Worm (Caenorhabditis elegans) whole organism, L4 larva: ENCODE results near the gene gldi-10.

Experiments used
- D1046.2 ChIP-seq: fragments of 200-800 bp; sonication (Bioruptor generic); IDR thresholded peaks from 2 replicates; pipeline ENCODE4 v1.3.6; 2022; ENCODE audit warnings: missing genetic modification characterization, missing compliant biosample characterization
- F10B5.3 ChIP-seq: sonication (generic microtip); optimal IDR thresholded peaks from 2 replicates; lab custom pipeline; 2016; ENCODE audit warnings: mild to moderate bottlenecking, missing genetic modification characterization, missing compliant biosample characterization
- F44E2.7 ChIP-seq: fragments of 200-800 bp; sonication (Bioruptor generic); IDR thresholded peaks from 2 replicates; pipeline ENCODE4 v2.1.2; 2022; ENCODE audit warnings: missing genetic modification characterization, missing compliant biosample characterization
- F49E8.2 ChIP-seq: sonication (generic microtip); optimal IDR thresholded peaks from 2 replicates; lab custom pipeline; 2016; ENCODE audit warnings: missing compliant biosample characterization, mild to moderate bottlenecking, missing genetic modification characterization, borderline replicate concordance
- R02D3.7 ChIP-seq: fragments of 150-350 bp; sonication (generic microtip); optimal IDR thresholded peaks from 3 replicates; lab custom pipeline; 2014; ENCODE audit warnings: missing biosample characterization, missing genetic modification characterization
- T20F7.1 ChIP-seq: fragments of 200-800 bp; sonication (Bioruptor generic); optimal IDR thresholded peaks from 2 replicates; lab custom pipeline; 2018; ENCODE audit warnings: mild to moderate bottlenecking, missing genetic modification characterization, missing compliant biosample characterization
- Y105C5A.15 ChIP-seq: fragments of 200-800 bp; sonication (Bioruptor generic); IDR thresholded peaks from 2 replicates; pipeline ENCODE4 v1.3.6; 2022; ENCODE audit warnings: missing genetic modification characterization, missing compliant biosample characterization
- Y75B8A.6 ChIP-seq: fragments of 200-800 bp; sonication (Bioruptor generic); IDR thresholded peaks from 2 replicates; pipeline ENCODE4 v1.3.6; 2022; ENCODE audit warnings: missing genetic modification reagents, missing genetic modification characterization, missing compliant biosample characterization
- ZK337.2 ChIP-seq: fragments of 200-800 bp; sonication (Bioruptor generic); IDR thresholded peaks from 2 replicates; pipeline ENCODE4 v1.3.6; 2022; ENCODE audit warnings: missing genetic modification reagents, missing genetic modification characterization, missing compliant biosample characterization
- ZK546.5 ChIP-seq, 2 experiments: sonication (generic microtip); optimal IDR thresholded peaks; 2 replicates each; lab custom pipeline; 2017; ENCODE audit warnings: missing biosample characterization in 2 of 2, missing genetic modification characterization in 2 of 2
- ama-1 ChIP-seq: fragments of 150-350 bp; optimal IDR thresholded peaks from 2 replicates; lab custom pipeline; 2014; ENCODE audit warnings: inconsistent platforms, mixed read lengths
- arid-1 ChIP-seq: fragments of 200-800 bp; sonication (Bioruptor generic); conservative IDR thresholded peaks from 2 replicates; pipeline ENCODE4 v1.3.6; 2022; ENCODE audit warnings: missing genetic modification reagents, missing genetic modification characterization, missing compliant biosample characterization
- ceh-20 ChIP-seq: fragments of 200-800 bp; sonication (Bioruptor generic); IDR thresholded peaks from 2 replicates; pipeline ENCODE4 v1.3.6; 2022; ENCODE audit warnings: missing genetic modification reagents, missing genetic modification characterization, missing compliant biosample characterization
- ceh-28 ChIP-seq: fragments of 150-350 bp; optimal IDR thresholded peaks from 2 replicates; lab custom pipeline; 2014; ENCODE audit warnings: missing biosample characterization, missing genetic modification reagents, missing genetic modification characterization
- ceh-44 ChIP-seq: fragments of 200-800 bp; sonication (Bioruptor generic); IDR thresholded peaks from 2 replicates; pipeline ENCODE4 v1.3.6; 2022; ENCODE audit warnings: missing genetic modification reagents, missing genetic modification characterization, missing compliant biosample characterization
- cey-2 ChIP-seq: sonication (generic microtip); optimal IDR thresholded peaks from 3 replicates; lab custom pipeline; 2017; ENCODE audit warnings: missing genetic modification characterization, mild to moderate bottlenecking, missing compliant biosample characterization, antibody characterized with exemption, borderline replicate concordance; ENCODE audit not compliant: insufficient read depth
- daf-16 ChIP-seq, 3 experiments: sonication (generic microtip); optimal IDR thresholded peaks; 2 replicates each; lab custom pipeline; 2016 to 2017; ENCODE audit warnings: missing genetic modification characterization in 3 of 3, missing genetic modification reagents in 3 of 3, mild to moderate bottlenecking in 2 of 3, missing compliant biosample characterization in 2 of 3, missing biosample characterization in 1 of 3, moderate library complexity in 1 of 3
- daf-19 ChIP-seq: fragments of 200-800 bp; sonication (Bioruptor generic); conservative IDR thresholded peaks from 2 replicates; pipeline ENCODE4 v1.3.6; 2022; ENCODE audit warnings: missing genetic modification characterization, missing compliant biosample characterization
- daf-8 ChIP-seq: fragments of 200-800 bp; sonication (Bioruptor generic); IDR thresholded peaks from 2 replicates; pipeline ENCODE4 v1.3.6; 2022; ENCODE audit warnings: missing genetic modification characterization, missing compliant biosample characterization
- dmd-9 ChIP-seq: fragments of 200-800 bp; sonication (Bioruptor generic); IDR thresholded peaks from 2 replicates; pipeline ENCODE4 v1.3.6; 2022; ENCODE audit warnings: missing genetic modification reagents, missing genetic modification characterization, missing compliant biosample characterization
- dpl-1 ChIP-seq: fragments of 150-350 bp; optimal IDR thresholded peaks from 2 replicates; lab custom pipeline; 2014; ENCODE audit warnings: missing biosample characterization, missing genetic modification reagents, missing genetic modification characterization
- duxl-1 ChIP-seq: sonication (generic microtip); optimal IDR thresholded peaks from 2 replicates; lab custom pipeline; 2016; ENCODE audit warnings: mild to moderate bottlenecking, missing genetic modification characterization, moderate library complexity, missing compliant biosample characterization; ENCODE audit not compliant: poor library complexity
- fkh-10 ChIP-seq: fragments of 150-350 bp; optimal IDR thresholded peaks from 2 replicates; lab custom pipeline; 2014; ENCODE audit warnings: missing biosample characterization, missing genetic modification reagents, missing genetic modification characterization
- fos-1 ChIP-seq: fragments of 150-350 bp; optimal IDR thresholded peaks from 2 replicates; lab custom pipeline; 2014; ENCODE audit warnings: missing biosample characterization, missing genetic modification characterization
- gei-8 ChIP-seq: fragments of 200-800 bp; sonication (Bioruptor generic); optimal IDR thresholded peaks from 2 replicates; lab custom pipeline; 2018; ENCODE audit warnings: mild to moderate bottlenecking, missing genetic modification characterization, missing compliant biosample characterization
- hmg-1.1 ChIP-seq: fragments of 200-800 bp; sonication (Bioruptor generic); IDR thresholded peaks from 2 replicates; pipeline ENCODE4 v1.3.6; 2022; ENCODE audit warnings: missing genetic modification reagents, missing genetic modification characterization, missing compliant biosample characterization
- lim-7 ChIP-seq: fragments of 200-800 bp; sonication (Bioruptor generic); IDR thresholded peaks from 2 replicates; pipeline ENCODE4 v1.3.6; 2022; ENCODE audit warnings: missing genetic modification characterization, missing compliant biosample characterization
- lin-13 ChIP-seq: fragments of 150-350 bp; optimal IDR thresholded peaks from 2 replicates; lab custom pipeline; 2014; ENCODE audit warnings: missing biosample characterization, missing genetic modification reagents, missing genetic modification characterization
- lin-15B ChIP-seq: fragments of 150-350 bp; sonication (generic microtip); optimal IDR thresholded peaks from 3 replicates; lab custom pipeline; 2014; ENCODE audit warnings: missing biosample characterization, missing genetic modification characterization
- lin-29 ChIP-seq: fragments of 200-800 bp; sonication (Bioruptor generic); IDR thresholded peaks from 2 replicates; pipeline ENCODE4 v1.3.6; 2022; ENCODE audit warnings: missing genetic modification reagents, missing genetic modification characterization, missing compliant biosample characterization
- lin-38 ChIP-seq: fragments of 200-800 bp; sonication (Bioruptor generic); IDR thresholded peaks from 2 replicates; pipeline ENCODE4 v1.3.6; 2022; ENCODE audit warnings: missing genetic modification reagents, missing genetic modification characterization, missing compliant biosample characterization
- lin-39 ChIP-seq: fragments of 150-350 bp; optimal IDR thresholded peaks from 2 replicates; lab custom pipeline; 2014; ENCODE audit warnings: missing biosample characterization, missing genetic modification reagents, missing genetic modification characterization
- lir-3 ChIP-seq: sonication (generic microtip); optimal IDR thresholded peaks from 2 replicates; lab custom pipeline; 2016; ENCODE audit warnings: mild to moderate bottlenecking, missing genetic modification characterization, missing compliant biosample characterization
- lsy-2 ChIP-seq, 2 experiments: fragments of 150-350 bp in 1 of 2; sonication (generic microtip) in 1 of 2; optimal IDR thresholded peaks; 2 replicates each; lab custom pipeline; 2014 to 2017; ENCODE audit warnings: missing biosample characterization in 2 of 2, missing genetic modification characterization in 2 of 2
- madf-5 ChIP-seq, 2 experiments: fragments of 200-800 bp; sonication (Bioruptor generic); IDR thresholded peaks; 2 replicates each; pipeline ENCODE4 v1.3.6; 2022; ENCODE audit warnings: missing compliant biosample characterization in 2 of 2, missing genetic modification characterization in 2 of 2
- mep-1 ChIP-seq: fragments of 150-350 bp; sonication (generic microtip); optimal IDR thresholded peaks from 3 replicates; lab custom pipeline; 2014; ENCODE audit warnings: missing biosample characterization, missing genetic modification characterization
- nhr-10 ChIP-seq: fragments of 150-350 bp; optimal IDR thresholded peaks from 2 replicates; lab custom pipeline; 2014; ENCODE audit warnings: missing biosample characterization, missing genetic modification characterization
- nhr-25 ChIP-seq: sonication (generic microtip); optimal IDR thresholded peaks from 2 replicates; lab custom pipeline; 2017; ENCODE audit warnings: missing genetic modification characterization, mild to moderate bottlenecking, missing compliant biosample characterization, antibody characterized with exemption, moderate library complexity, borderline replicate concordance; ENCODE audit not compliant: insufficient read depth
- nhr-28 ChIP-seq: fragments of 150-350 bp; optimal IDR thresholded peaks from 2 replicates; lab custom pipeline; 2014; ENCODE audit warnings: missing biosample characterization, missing genetic modification characterization
- nhr-41 ChIP-seq: fragments of 200-800 bp; sonication (Bioruptor generic); IDR thresholded peaks from 2 replicates; pipeline ENCODE4 v1.3.6; 2022; ENCODE audit warnings: missing genetic modification reagents, missing genetic modification characterization, missing compliant biosample characterization
- nhr-42 ChIP-seq: fragments of 200-800 bp; sonication (Bioruptor generic); IDR thresholded peaks from 2 replicates; pipeline ENCODE4 v1.3.6; 2022; ENCODE audit warnings: missing genetic modification characterization, missing compliant biosample characterization
- nhr-76 ChIP-seq: fragments of 150-350 bp; optimal IDR thresholded peaks from 2 replicates; lab custom pipeline; 2014; ENCODE audit warnings: missing biosample characterization, missing genetic modification characterization
- nhr-77 ChIP-seq: fragments of 150-350 bp; optimal IDR thresholded peaks from 2 replicates; lab custom pipeline; 2014; ENCODE audit warnings: missing biosample characterization, missing genetic modification characterization
- pqm-1 ChIP-seq: sonication (generic microtip); optimal IDR thresholded peaks from 2 replicates; lab custom pipeline; 2017; ENCODE audit warnings: missing biosample characterization, missing genetic modification characterization
- rbr-2 ChIP-seq: sonication (generic microtip); optimal IDR thresholded peaks from 2 replicates; lab custom pipeline; 2016; ENCODE audit warnings: missing genotype, missing genetic modification characterization, missing compliant biosample characterization
- saeg-2 ChIP-seq: fragments of 200-800 bp; sonication (Bioruptor generic); IDR thresholded peaks from 2 replicates; pipeline ENCODE4 v1.3.6; 2022; ENCODE audit warnings: missing genetic modification reagents, missing genetic modification characterization, missing compliant biosample characterization
- skn-1 ChIP-seq: fragments of 150-350 bp; optimal IDR thresholded peaks from 2 replicates; lab custom pipeline; 2014; ENCODE audit warnings: missing biosample characterization, missing genetic modification characterization
- spr-1 ChIP-seq: sonication (generic microtip); optimal IDR thresholded peaks from 2 replicates; lab custom pipeline; 2016; ENCODE audit warnings: mild to moderate bottlenecking, missing genetic modification characterization, missing compliant biosample characterization
- tag-97 ChIP-seq: fragments of 200-800 bp; sonication (Bioruptor generic); IDR thresholded peaks from 2 replicates; pipeline ENCODE4 v1.3.6; 2022; ENCODE audit warnings: missing genetic modification characterization, missing compliant biosample characterization
- zfp-2 ChIP-seq: sonication (generic microtip); optimal IDR thresholded peaks from 2 replicates; lab custom pipeline; 2016; ENCODE audit warnings: mild to moderate bottlenecking, missing genetic modification characterization, missing compliant biosample characterization
- zfp-3 ChIP-seq: fragments of 200-800 bp; sonication (Bioruptor generic); conservative IDR thresholded peaks from 2 replicates; pipeline ENCODE4 v1.3.6; 2022; ENCODE audit warnings: missing genetic modification reagents, missing genetic modification characterization, missing compliant biosample characterization
- zip-2 ChIP-seq: fragments of 150-350 bp; optimal IDR thresholded peaks from 2 replicates; lab custom pipeline; 2014; ENCODE audit warnings: missing biosample characterization, missing genetic modification characterization

The gldi-10 gene

ce11 chrIV:9107464-9107863 lies 8.4 kb downstream of the gldi-10 start:
- no peak for TF ChIP-seq lim-7
- no peak for TF ChIP-seq nhr-76 (tag; lab: Kevin White, UChicago)
- TF ChIP-seq Y105C5A.15: no peak
- TF ChIP-seq mep-1 (tag; lab: Kevin White, UChicago): peak; percentile 60
- TF ChIP-seq skn-1 (tag; lab: Kevin White, UChicago): no peak
- TF ChIP-seq F44E2.7 (GFP tag; lab: Robert Waterston, UW): no peak
- TF ChIP-seq rbr-2: peak; percentile 35
- TF ChIP-seq ceh-44 (GFP tag; lab: Robert Waterston, UW): no peak
- TF ChIP-seq nhr-77 (tag; lab: Kevin White, UChicago): no peak
- no peak for TF ChIP-seq lir-3
- peak in 1 of 2 experiments; percentile 67 for TF ChIP-seq lsy-2 (tag; optimal IDR thresholded peaks at IDR 0.05; lab: Kevin White, UChicago)
- TF ChIP-seq nhr-41 (GFP tag; lab: Robert Waterston, UW): no peak
- no peak for TF ChIP-seq fkh-10 (GFP tag; lab: Kevin White, UChicago)
- no peak for TF ChIP-seq ama-1 (lab: Kevin White, UChicago)
- no peak for TF ChIP-seq zfp-2 (tag; lab: Kevin White, UChicago)
- peak; percentile 68 for TF ChIP-seq lin-38 (GFP tag; lab: Robert Waterston, UW)
- no peak for TF ChIP-seq nhr-42 (GFP tag; lab: Robert Waterston, UW)
- TF ChIP-seq ceh-20 (GFP tag; lab: Robert Waterston, UW): no peak
- no peak for TF ChIP-seq madf-5 (GFP tag; IDR thresholded peaks at IDR 0.05; lab: Robert Waterston, UW)
- TF ChIP-seq daf-16 (GFP tag; optimal IDR thresholded peaks at IDR 0.05; lab: Kevin White, UChicago): no peak
- TF ChIP-seq daf-16 (tag; optimal IDR thresholded peaks at IDR 0.05; lab: Kevin White, UChicago): peak; percentile 34
- TF ChIP-seq R02D3.7 (tag; lab: Kevin White, UChicago): no peak
- TF ChIP-seq lin-15B (tag; lab: Kevin White, UChicago): no peak
- no peak for TF ChIP-seq tag-97 (GFP tag; lab: Robert Waterston, UW)
- no peak for TF ChIP-seq nhr-25 (tag; lab: Kevin White, UChicago)
- TF ChIP-seq zip-2: no peak
- TF ChIP-seq F10B5.3 (tag; lab: Kevin White, UChicago): no peak
- TF ChIP-seq Y75B8A.6 (GFP tag; lab: Robert Waterston, UW): no peak
- peak; percentile 13 for TF ChIP-seq ceh-28
- no peak for TF ChIP-seq dmd-9
- TF ChIP-seq ZK337.2 (GFP tag; lab: Robert Waterston, UW): no peak
- TF ChIP-seq nhr-28 (tag; lab: Kevin White, UChicago): peak; percentile 30
- TF ChIP-seq spr-1 (tag; lab: Kevin White, UChicago): no peak
- TF ChIP-seq hmg-1.1 (GFP tag; lab: Robert Waterston, UW): no peak
- TF ChIP-seq lin-29 (GFP tag; lab: Robert Waterston, UW): no peak
- peak; percentile 42 for TF ChIP-seq dpl-1
- TF ChIP-seq duxl-1 (tag; lab: Kevin White, UChicago): no peak
- no peak for TF ChIP-seq arid-1 (GFP tag; lab: Robert Waterston, UW)
- TF ChIP-seq F49E8.2 (tag; lab: Kevin White, UChicago): no peak
- TF ChIP-seq cey-2: no peak
- TF ChIP-seq ZK546.5 (tag; optimal IDR thresholded peaks at IDR 0.05; lab: Kevin White, UChicago): no peak
- no peak for TF ChIP-seq nhr-10
- TF ChIP-seq fos-1 (tag; lab: Kevin White, UChicago): no peak
- TF ChIP-seq T20F7.1: peak; percentile 33
- no peak for TF ChIP-seq lin-39 (tag; lab: Kevin White, UChicago)
- no peak for TF ChIP-seq saeg-2 (GFP tag; lab: Robert Waterston, UW)
- TF ChIP-seq lin-13: no peak
- TF ChIP-seq daf-19 (GFP tag; lab: Robert Waterston, UW): no peak
- no peak for TF ChIP-seq gei-8 (GFP tag; lab: Kevin White, UChicago)
- no peak for TF ChIP-seq daf-8 (GFP tag; lab: Robert Waterston, UW)
- no peak for TF ChIP-seq zfp-3
- TF ChIP-seq pqm-1 (tag; lab: Kevin White, UChicago): peak; percentile 22
- no peak for TF ChIP-seq D1046.2 (GFP tag; lab: Robert Waterston, UW)
